Fruit fly (Drosophila melanogaster): ENCODE data around the gene CG8661.

- TF ChIP-seq slbo (GFP tag; IDR thresholded peaks at IDR 0.05) (no peak), tin (GFP tag; optimal IDR thresholded peaks at IDR 0.05) (no peak), chif (GFP tag; optimal IDR thresholded peaks at IDR 0.05) (no peak), cwo (GFP tag; optimal IDR thresholded peaks at IDR 0.05) (no peak), CG10959 (GFP tag; IDR thresholded peaks at IDR 0.05) (no peak), CG2202 (tag; optimal IDR thresholded peaks at IDR 0.05) (no peak), repo (GFP tag; optimal IDR thresholded peaks at IDR 0.05) (no peak), yki (optimal IDR thresholded peaks at IDR 0.05) (no peak), seq (GFP tag; IDR thresholded peaks at IDR 0.05) (no peak), vnd (GFP tag; IDR thresholded peaks at IDR 0.05; ENCODE audit: partially characterized antibody) (no peak), CTCF (GFP tag; optimal IDR thresholded peaks at IDR 0.05) (no peak), CG8478 (optimal IDR thresholded peaks at IDR 0.05) (no peak), trem (tag; optimal IDR thresholded peaks at IDR 0.05) (no peak), wek (GFP tag; optimal IDR thresholded peaks at IDR 0.05) (no peak)
Observed at dm6 chrX:17262049-17262448, 22.3 kb downstream of the CG8661 start.
